Worm (Caenorhabditis elegans) whole organism, L2 larva: ENCODE measurements around the gene EGAP5.1.
A peak's percentile ranks its signal among the peaks of the same experiment; 100 is the strongest.

ENCODE experiments used
- C34F6.9 ChIP-seq: fragments of 150-350 bp; optimal IDR thresholded peaks from 2 replicates; lab custom pipeline; 2014; ENCODE audit warnings: missing biosample characterization, missing genetic modification characterization
- F13H6.1 ChIP-seq: sonication (generic microtip); optimal IDR thresholded peaks from 2 replicates; lab custom pipeline; 2016; ENCODE audit warnings: missing genetic modification characterization, missing compliant biosample characterization
- R02D3.7 ChIP-seq: fragments of 150-350 bp; optimal IDR thresholded peaks from 2 replicates; lab custom pipeline; 2014; ENCODE audit warnings: missing biosample characterization, missing genetic modification characterization
- Y55F3AM.14 ChIP-seq: fragments of 200-800 bp; sonication (Bioruptor generic); optimal IDR thresholded peaks from 2 replicates; lab custom pipeline; 2018; ENCODE audit warnings: mild to moderate bottlenecking, missing genetic modification characterization, missing compliant biosample characterization
- alr-1 ChIP-seq: fragments of 150-350 bp; optimal IDR thresholded peaks from 2 replicates; lab custom pipeline; 2014; ENCODE audit warnings: missing biosample characterization, missing genetic modification characterization
- aly-2 ChIP-seq: fragments of 150-350 bp; optimal IDR thresholded peaks from 2 replicates; lab custom pipeline; 2014; ENCODE audit warnings: missing biosample characterization, missing genetic modification characterization
- ama-1 ChIP-seq: fragments of 150-350 bp; optimal IDR thresholded peaks from 2 replicates; lab custom pipeline; 2018; ENCODE audit warnings: inconsistent platforms
- blmp-1 ChIP-seq: sonication (generic microtip); optimal IDR thresholded peaks from 2 replicates; lab custom pipeline; 2017; ENCODE audit warnings: missing genetic modification characterization, mild to moderate bottlenecking, missing compliant biosample characterization, antibody characterized with exemption, moderate library complexity; ENCODE audit not compliant: insufficient read depth
- ceh-16 ChIP-seq: fragments of 150-350 bp; optimal IDR thresholded peaks from 2 replicates; lab custom pipeline; 2014; ENCODE audit warnings: missing biosample characterization, missing genetic modification characterization
- ceh-82 ChIP-seq: fragments of 150-350 bp; optimal IDR thresholded peaks from 2 replicates; lab custom pipeline; 2014; ENCODE audit warnings: missing biosample characterization, missing genetic modification characterization
- crh-2 ChIP-seq: sonication (generic microtip); optimal IDR thresholded peaks from 2 replicates; lab custom pipeline; 2017; ENCODE audit warnings: missing biosample characterization, missing genetic modification characterization
- dmd-4 ChIP-seq: sonication (generic microtip); optimal IDR thresholded peaks from 2 replicates; lab custom pipeline; 2017; ENCODE audit warnings: missing biosample characterization, missing genetic modification characterization
- elt-1 ChIP-seq: fragments of 150-350 bp; optimal IDR thresholded peaks from 2 replicates; lab custom pipeline; 2014; ENCODE audit warnings: missing biosample characterization, missing genetic modification characterization
- elt-3 ChIP-seq: sonication (generic microtip); optimal IDR thresholded peaks from 2 replicates; lab custom pipeline; 2017; ENCODE audit warnings: missing biosample characterization, missing genetic modification characterization
- fos-1 ChIP-seq: fragments of 150-350 bp; optimal IDR thresholded peaks from 2 replicates; lab custom pipeline; 2014; ENCODE audit warnings: missing biosample characterization, missing genetic modification characterization
- gmeb-1 ChIP-seq: fragments of 150-350 bp; optimal IDR thresholded peaks from 2 replicates; lab custom pipeline; 2014; ENCODE audit warnings: missing biosample characterization, missing genetic modification characterization
- lin-11 ChIP-seq: fragments of 150-350 bp; sonication (generic microtip); optimal IDR thresholded peaks from 2 replicates; lab custom pipeline; 2014; ENCODE audit warnings: missing biosample characterization, missing genetic modification characterization, inconsistent platforms, mixed read lengths
- lin-13 ChIP-seq: fragments of 150-350 bp; optimal IDR thresholded peaks from 2 replicates; lab custom pipeline; 2014; ENCODE audit warnings: missing biosample characterization, missing genetic modification reagents, missing genetic modification characterization
- lin-39 ChIP-seq: fragments of 150-350 bp; optimal IDR thresholded peaks from 2 replicates; lab custom pipeline; 2014; ENCODE audit warnings: missing biosample characterization, missing genetic modification reagents, missing genetic modification characterization
- lsy-2 ChIP-seq, 2 experiments: fragments of 150-350 bp in 1 of 2; sonication (generic microtip) in 1 of 2; optimal IDR thresholded peaks; 2 replicates each; lab custom pipeline; 2014 to 2017; ENCODE audit warnings: missing biosample characterization in 2 of 2, missing genetic modification characterization in 2 of 2
- mab-5 ChIP-seq: fragments of 150-350 bp; optimal IDR thresholded peaks from 2 replicates; lab custom pipeline; 2014; ENCODE audit warnings: missing biosample characterization, missing genetic modification characterization
- mdl-1 ChIP-seq, 2 experiments: fragments of 150-350 bp in 1 of 2; sonication (generic microtip) in 1 of 2; optimal IDR thresholded peaks; 2 replicates each; lab custom pipeline; 2017; ENCODE audit warnings: missing biosample characterization in 2 of 2, missing genetic modification characterization in 2 of 2
- nhr-11 ChIP-seq: fragments of 150-350 bp; optimal IDR thresholded peaks from 2 replicates; lab custom pipeline; 2014; ENCODE audit warnings: missing biosample characterization, missing genetic modification characterization
- nhr-12 ChIP-seq: fragments of 150-350 bp; optimal IDR thresholded peaks from 2 replicates; lab custom pipeline; 2014; ENCODE audit warnings: missing biosample characterization, missing genetic modification characterization
- nhr-129 ChIP-seq: fragments of 150-350 bp; optimal IDR thresholded peaks from 2 replicates; lab custom pipeline; 2014; ENCODE audit warnings: missing biosample characterization, missing genetic modification characterization
- nhr-21 ChIP-seq: fragments of 150-350 bp; optimal IDR thresholded peaks from 2 replicates; lab custom pipeline; 2014; ENCODE audit warnings: missing biosample characterization, missing genetic modification characterization
- nhr-23 ChIP-seq: fragments of 150-350 bp; optimal IDR thresholded peaks from 2 replicates; lab custom pipeline; 2014; ENCODE audit warnings: missing biosample characterization, missing genetic modification reagents, missing genetic modification characterization
- nhr-237 ChIP-seq: fragments of 150-350 bp; optimal IDR thresholded peaks from 2 replicates; lab custom pipeline; 2014; ENCODE audit warnings: missing biosample characterization, missing genetic modification characterization
- nhr-25 ChIP-seq: fragments of 150-350 bp; sonication (generic microtip); optimal IDR thresholded peaks from 3 replicates; lab custom pipeline; 2014; ENCODE audit warnings: missing biosample characterization, missing genetic modification characterization
- nhr-6 ChIP-seq: fragments of 150-350 bp; optimal IDR thresholded peaks from 2 replicates; lab custom pipeline; 2014; ENCODE audit warnings: missing biosample characterization, missing genetic modification characterization
- nhr-77 ChIP-seq: fragments of 150-350 bp; optimal IDR thresholded peaks from 2 replicates; lab custom pipeline; 2014; ENCODE audit warnings: missing biosample characterization, missing genetic modification characterization
- peb-1 ChIP-seq: fragments of 150-350 bp; optimal IDR thresholded peaks from 2 replicates; lab custom pipeline; 2014; ENCODE audit warnings: missing biosample characterization, missing genetic modification characterization
- sem-4 ChIP-seq: fragments of 150-350 bp; optimal IDR thresholded peaks from 2 replicates; lab custom pipeline; 2014; ENCODE audit warnings: missing biosample characterization, missing genetic modification reagents, missing genetic modification characterization
- skn-1 ChIP-seq: sonication (generic microtip); optimal IDR thresholded peaks from 2 replicates; lab custom pipeline; 2017; ENCODE audit warnings: missing biosample characterization, missing genetic modification characterization
- sma-3 ChIP-seq: sonication (generic microtip); optimal IDR thresholded peaks from 2 replicates; lab custom pipeline; 2016; ENCODE audit warnings: missing genetic modification reagents, missing genetic modification characterization, missing compliant biosample characterization
- sma-9 ChIP-seq, 2 experiments: fragments of 150-350 bp in 1 of 2; sonication (generic microtip) in 1 of 2; optimal IDR thresholded peaks; 2 replicates each; lab custom pipeline; 2014 to 2016; ENCODE audit warnings: missing genetic modification characterization in 2 of 2, mild to moderate bottlenecking in 1 of 2, missing biosample characterization in 1 of 2, missing compliant biosample characterization in 1 of 2, missing genetic modification reagents in 1 of 2, moderate library complexity in 1 of 2
- snpc-4 ChIP-seq: fragments of 150-350 bp; optimal IDR thresholded peaks from 2 replicates; lab custom pipeline; 2014; ENCODE audit warnings: missing biosample characterization, missing genetic modification characterization
- unc-39 ChIP-seq: fragments of 150-350 bp; optimal IDR thresholded peaks from 2 replicates; lab custom pipeline; 2014; ENCODE audit warnings: missing biosample characterization, missing genetic modification characterization
- unc-55 ChIP-seq: fragments of 150-350 bp; sonication (generic microtip); optimal IDR thresholded peaks from 3 replicates; lab custom pipeline; 2014; ENCODE audit warnings: missing biosample characterization, missing genetic modification reagents, missing genetic modification characterization
- ztf-1 ChIP-seq: fragments of 200-800 bp; sonication (Bioruptor generic); conservative IDR thresholded peaks from 2 replicates; pipeline ENCODE4 v1.3.6; 2022; ENCODE audit warnings: missing genetic modification characterization, missing compliant biosample characterization
- ztf-11 ChIP-seq: sonication (generic microtip); optimal IDR thresholded peaks from 2 replicates; lab custom pipeline; 2017; ENCODE audit warnings: missing biosample characterization, missing genetic modification characterization
- ztf-4 ChIP-seq: fragments of 150-350 bp; optimal IDR thresholded peaks from 2 replicates; lab custom pipeline; 2014; ENCODE audit warnings: missing biosample characterization, missing genetic modification characterization

The EGAP5.1 gene

DNA sequence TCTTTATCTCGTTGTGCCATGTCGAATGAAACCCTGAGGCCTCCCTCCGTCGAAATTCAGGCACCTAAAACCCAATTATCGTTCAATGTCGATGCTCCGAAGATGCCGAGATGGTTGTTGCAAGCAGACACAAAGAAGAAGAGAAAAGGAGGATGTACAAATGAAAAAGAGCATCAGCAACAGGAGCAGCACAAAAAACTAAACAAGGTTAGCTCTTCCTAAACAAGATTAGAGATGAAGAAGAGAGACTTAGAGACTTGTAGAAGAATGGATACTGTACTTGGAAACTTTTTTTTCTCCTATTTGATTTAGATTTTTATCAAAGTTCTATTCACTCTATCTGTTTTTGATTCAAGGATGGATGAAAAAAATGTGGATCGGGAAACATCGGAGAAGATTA, 45.3 kb upstream of the EGAP5.1 start:
- TF ChIP-seq unc-39 (tag; lab: Kevin White, UChicago): no peak
- TF ChIP-seq R02D3.7 (tag; lab: Kevin White, UChicago): no peak
- TF ChIP-seq nhr-6: peak; percentile 30
- no peak for TF ChIP-seq nhr-23 (tag; lab: Kevin White, UChicago)
- TF ChIP-seq nhr-11 (tag; lab: Kevin White, UChicago): no peak
- TF ChIP-seq lsy-2 (tag; optimal IDR thresholded peaks at IDR 0.05; lab: Kevin White, UChicago): peak in 1 of 2 experiments; percentile 39
- peak; percentile 0 for TF ChIP-seq crh-2 (tag; lab: Kevin White, UChicago)
- no peak for TF ChIP-seq nhr-25 (tag; lab: Kevin White, UChicago)
- no peak for TF ChIP-seq alr-1 (tag; lab: Kevin White, UChicago)
- TF ChIP-seq ztf-4 (tag; lab: Kevin White, UChicago): no peak
- TF ChIP-seq aly-2: no peak
- no peak for TF ChIP-seq skn-1 (tag; lab: Kevin White, UChicago)
- TF ChIP-seq C34F6.9: peak; percentile 24
- TF ChIP-seq sem-4 (tag; lab: Kevin White, UChicago): peak; percentile 48
- TF ChIP-seq F13H6.1: no peak
- no peak for TF ChIP-seq Y55F3AM.14 (GFP tag; lab: Kevin White, UChicago)
- TF ChIP-seq ceh-16 (tag; lab: Kevin White, UChicago): no peak
- no peak for TF ChIP-seq mab-5 (tag; lab: Kevin White, UChicago)
- no peak for TF ChIP-seq fos-1 (tag; lab: Kevin White, UChicago)
- TF ChIP-seq dmd-4: no peak
- TF ChIP-seq sma-9 (GFP tag; optimal IDR thresholded peaks at IDR 0.05; lab: Kevin White, UChicago): peak; percentile 23
- no peak for TF ChIP-seq sma-9 (tag; optimal IDR thresholded peaks at IDR 0.05; lab: Kevin White, UChicago)
- TF ChIP-seq, all 48 proteins: peak for 6

DNA sequence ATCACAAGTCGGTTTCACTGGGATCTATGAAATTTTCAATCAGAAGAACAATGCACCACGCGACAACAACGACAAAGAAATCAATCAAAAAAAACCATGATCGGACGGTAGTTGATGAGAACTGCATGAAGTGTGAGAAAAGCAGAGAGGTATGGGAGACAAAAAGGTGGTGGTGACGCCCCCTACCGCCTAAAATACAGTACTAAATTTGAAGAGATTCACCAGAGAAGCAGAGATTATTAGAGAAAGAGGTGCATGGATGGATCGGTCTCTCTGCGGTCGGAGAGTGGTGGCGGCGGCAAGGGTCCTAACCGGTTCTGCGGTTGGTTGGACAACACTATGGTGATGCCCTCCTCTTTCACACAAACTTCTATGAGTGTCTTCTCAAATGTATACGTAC, 43.6 kb upstream of the EGAP5.1 start:
- TF ChIP-seq nhr-77 (tag; lab: Kevin White, UChicago) (no peak), F13H6.1 (peak; percentile 77), ztf-11 (no peak), sma-3 (peak; percentile 81), elt-1 (no peak), nhr-129 (tag; lab: Kevin White, UChicago) (peak; percentile 53), snpc-4 (tag; lab: Kevin White, UChicago) (no peak), lin-13 (GFP tag; lab: Kevin White, UChicago) (peak; percentile 14), nhr-6 (no peak), ztf-4 (tag; lab: Kevin White, UChicago) (peak; percentile 17), nhr-12 (tag; lab: Kevin White, UChicago) (no peak), lsy-2 (tag; optimal IDR thresholded peaks at IDR 0.05; lab: Kevin White, UChicago) (peak in 1 of 2 experiments; percentile 32), gmeb-1 (tag; lab: Kevin White, UChicago) (peak; percentile 40), elt-3 (tag; lab: Kevin White, UChicago) (no peak), ztf-1 (no peak), C34F6.9 (peak; percentile 20), alr-1 (tag; lab: Kevin White, UChicago) (no peak), aly-2 (no peak), Y55F3AM.14 (GFP tag; lab: Kevin White, UChicago) (peak; percentile 59), crh-2 (tag; lab: Kevin White, UChicago) (peak; percentile 43), mdl-1 (tag; optimal IDR thresholded peaks at IDR 0.05; lab: Kevin White, UChicago) (peak in 1 of 2 experiments; percentile 50), skn-1 (tag; lab: Kevin White, UChicago) (no peak), mab-5 (tag; lab: Kevin White, UChicago) (no peak), unc-39 (tag; lab: Kevin White, UChicago) (no peak), blmp-1 (tag; lab: Kevin White, UChicago) (peak; percentile 72), nhr-21 (peak; percentile 76), R02D3.7 (tag; lab: Kevin White, UChicago) (no peak), unc-55 (GFP tag; lab: Kevin White, UChicago) (no peak), lin-11 (tag; lab: Kevin White, UChicago) (no peak), nhr-237 (no peak), fos-1 (tag; lab: Kevin White, UChicago) (peak; percentile 55), sem-4 (tag; lab: Kevin White, UChicago) (peak; percentile 69), nhr-25 (tag; lab: Kevin White, UChicago) (peak; percentile 83), ceh-82 (tag; lab: Kevin White, UChicago) (no peak), sma-9 (GFP tag; optimal IDR thresholded peaks at IDR 0.05; lab: Kevin White, UChicago) (peak; percentile 71), sma-9 (tag; optimal IDR thresholded peaks at IDR 0.05; lab: Kevin White, UChicago) (no peak), ama-1 (lab: Kevin White, UChicago) (no peak), lin-39 (peak; percentile 66), peb-1 (tag; lab: Kevin White, UChicago) (no peak)
